Worm (Caenorhabditis elegans) whole organism, midembryonic: ENCODE measurements around the gene klp-12.

Experiments used
- T22C8.4 ChIP-seq: fragments of 200-800 bp; sonication (Bioruptor generic); IDR thresholded peaks from 2 replicates; pipeline ENCODE4 v1.3.6; 2022; ENCODE audit warnings: missing genetic modification characterization, missing compliant biosample characterization
- cog-1 ChIP-seq: sonication (generic microtip); optimal IDR thresholded peaks from 2 replicates; lab custom pipeline; 2016; ENCODE audit warnings: missing genetic modification characterization, missing compliant biosample characterization
- flt-1 ChIP-seq: fragments of 200-800 bp; sonication (Bioruptor generic); IDR thresholded peaks from 2 replicates; pipeline ENCODE4 v1.3.6; 2022; ENCODE audit warnings: missing genetic modification characterization, missing compliant biosample characterization
- klf-2 ChIP-seq: fragments of 200-800 bp; sonication (Bioruptor generic); conservative IDR thresholded peaks from 2 replicates; pipeline ENCODE4 v1.3.6; 2022; ENCODE audit warnings: missing genetic modification reagents, missing genetic modification characterization, missing compliant biosample characterization
- med-1 ChIP-seq: sonication (generic microtip); optimal IDR thresholded peaks from 2 replicates; lab custom pipeline; 2017; ENCODE audit warnings: missing genetic modification characterization, mild to moderate bottlenecking, missing compliant biosample characterization, antibody characterized with exemption, missing genetic modification reagents; ENCODE audit not compliant: insufficient read depth
- ref-1 ChIP-seq: fragments of 200-800 bp; sonication (Bioruptor generic); conservative IDR thresholded peaks from 2 replicates; pipeline ENCODE4 v1.3.6; 2022; ENCODE audit warnings: missing genetic modification reagents, missing genetic modification characterization, missing compliant biosample characterization
- tab-1 ChIP-seq: fragments of 200-800 bp; sonication (Bioruptor generic); IDR thresholded peaks from 2 replicates; pipeline ENCODE4 v1.3.6; 2022; ENCODE audit warnings: missing genetic modification characterization, missing compliant biosample characterization
- ztf-23 ChIP-seq: fragments of 200-800 bp; sonication (Bioruptor generic); IDR thresholded peaks from 2 replicates; pipeline ENCODE4 v1.3.6; 2022; ENCODE audit warnings: missing genetic modification reagents, missing genetic modification characterization, missing compliant biosample characterization
- ztf-29 ChIP-seq: fragments of 200-800 bp; sonication (Bioruptor generic); IDR thresholded peaks from 2 replicates; pipeline ENCODE4 v1.3.6; 2022; ENCODE audit warnings: missing genetic modification reagents, missing genetic modification characterization, missing compliant biosample characterization

Gene klp-12

ce11 chrIV:11329269-11329668 lies 30.4 kb downstream of the klp-12 start, which contains the start of gene leo-1:
leo-1 (minus strand) TSS chrIV:11329369.
- no peak for TF ChIP-seq tab-1 (GFP tag; lab: Robert Waterston, UW)
- no peak for TF ChIP-seq klf-2
- TF ChIP-seq ztf-29 (GFP tag; lab: Robert Waterston, UW): no peak
- TF ChIP-seq flt-1: no peak
- no peak for TF ChIP-seq cog-1 (tag; lab: Kevin White, UChicago)
- TF ChIP-seq med-1 (GFP tag; lab: Kevin White, UChicago): no peak

ce11 chrIV:11326939-11327565 lies 32.6 kb downstream of the klp-12 start, which contains the start of gene B0035.21:
B0035.21 (plus strand) TSS chrIV:11327260.
- TF ChIP-seq flt-1 (no peak), ztf-23 (GFP tag; lab: Robert Waterston, UW) (no peak), tab-1 (GFP tag; lab: Robert Waterston, UW) (no peak), T22C8.4 (no peak), klf-2 (no peak), med-1 (GFP tag; lab: Kevin White, UChicago) (no peak), ref-1 (GFP tag; lab: Robert Waterston, UW) (no peak)

- peak; percentile 38; the same call in 1 of the 2 replicates for TF ChIP-seq flt-1
These were observed 34.9 kb downstream of the klp-12 start, which contains the start of gene his-48 for ce11 chrIV:11324741-11325140. his-48 (plus strand) TSS chrIV:11324745.

ce11 chrIV:11323666-11324065 lies 36.0 kb downstream of the klp-12 start:
- no peak for TF ChIP-seq med-1 (GFP tag; lab: Kevin White, UChicago)
- TF ChIP-seq klf-2: no peak
- no peak for TF ChIP-seq ref-1 (GFP tag; lab: Robert Waterston, UW)
- TF ChIP-seq ztf-23 (GFP tag; lab: Robert Waterston, UW): no peak
- no peak for TF ChIP-seq T22C8.4
- TF ChIP-seq ztf-29 (GFP tag; lab: Robert Waterston, UW): no peak
- TF ChIP-seq tab-1 (GFP tag; lab: Robert Waterston, UW): no peak
- TF ChIP-seq flt-1: no peak
- no peak for TF ChIP-seq cog-1 (tag; lab: Kevin White, UChicago)

ce11 chrIV:11320500-11320899 lies 39.2 kb downstream of the klp-12 start, which contains the start of gene edg-1:
edg-1 (plus strand) TSS chrIV:11320800.
- TF ChIP-seq tab-1 (GFP tag; lab: Robert Waterston, UW): no peak
- no peak for TF ChIP-seq T22C8.4
- no peak for TF ChIP-seq flt-1
- TF ChIP-seq ztf-29 (GFP tag; lab: Robert Waterston, UW): no peak
- TF ChIP-seq klf-2: no peak
- no peak for TF ChIP-seq med-1 (GFP tag; lab: Kevin White, UChicago)
- TF ChIP-seq ref-1 (GFP tag; lab: Robert Waterston, UW): no peak
- TF ChIP-seq ztf-23 (GFP tag; lab: Robert Waterston, UW): no peak
- no peak for TF ChIP-seq cog-1 (tag; lab: Kevin White, UChicago)

- TF ChIP-seq T22C8.4 (no peak), tab-1 (GFP tag; lab: Robert Waterston, UW) (no peak), ztf-29 (GFP tag; lab: Robert Waterston, UW) (no peak)
These were observed 39.7 kb downstream of the klp-12 start, which contains the start of gene B0035.18 for ce11 chrIV:11319884-11320362. B0035.18 (plus strand) TSS chrIV:11320312.

ce11 chrIV:11317119-11317518 lies 42.5 kb downstream of the klp-12 start, which contains the start of gene gspd-1:
gspd-1 (plus strand) TSS chrIV:11317419.
- TF ChIP-seq flt-1 (no peak), med-1 (GFP tag; lab: Kevin White, UChicago) (no peak), klf-2 (no peak), T22C8.4 (no peak), tab-1 (GFP tag; lab: Robert Waterston, UW) (no peak), ref-1 (GFP tag; lab: Robert Waterston, UW) (no peak), ztf-29 (GFP tag; lab: Robert Waterston, UW) (no peak), ztf-23 (GFP tag; lab: Robert Waterston, UW) (no peak), cog-1 (tag; lab: Kevin White, UChicago) (no peak)

ce11 chrIV:11316640-11317039 lies 43.0 kb downstream of the klp-12 start:
- TF ChIP-seq ztf-23 (GFP tag; lab: Robert Waterston, UW) (no peak), klf-2 (no peak), med-1 (GFP tag; lab: Kevin White, UChicago) (no peak), cog-1 (tag; lab: Kevin White, UChicago) (no peak), T22C8.4 (no peak), tab-1 (GFP tag; lab: Robert Waterston, UW) (no peak), flt-1 (no peak), ref-1 (GFP tag; lab: Robert Waterston, UW) (no peak), ztf-29 (GFP tag; lab: Robert Waterston, UW) (no peak)

- no peak for TF ChIP-seq cog-1 (tag; lab: Kevin White, UChicago)
- TF ChIP-seq klf-2: no peak
- TF ChIP-seq tab-1 (GFP tag; lab: Robert Waterston, UW): no peak
- no peak for TF ChIP-seq T22C8.4
- no peak for TF ChIP-seq ztf-23 (GFP tag; lab: Robert Waterston, UW)
- TF ChIP-seq ztf-29 (GFP tag; lab: Robert Waterston, UW): no peak
- no peak for TF ChIP-seq ref-1 (GFP tag; lab: Robert Waterston, UW)
- no peak for TF ChIP-seq flt-1
- no peak for TF ChIP-seq med-1 (GFP tag; lab: Kevin White, UChicago)
These were observed 43.6 kb downstream of the klp-12 start for ce11 chrIV:11316106-11316505.

- no peak for TF ChIP-seq T22C8.4
- TF ChIP-seq flt-1: no peak
- no peak for TF ChIP-seq tab-1 (GFP tag; lab: Robert Waterston, UW)
- TF ChIP-seq ztf-29 (GFP tag; lab: Robert Waterston, UW): no peak
- TF ChIP-seq med-1 (GFP tag; lab: Kevin White, UChicago): no peak
- no peak for TF ChIP-seq ztf-23 (GFP tag; lab: Robert Waterston, UW)
- TF ChIP-seq klf-2: no peak
- no peak for TF ChIP-seq ref-1 (GFP tag; lab: Robert Waterston, UW)
These were observed 44.0 kb downstream of the klp-12 start for ce11 chrIV:11315688-11316087.
